Worm (Caenorhabditis elegans) whole organism, L4/young adult: ENCODE results near the gene Y69A2AR.32.

Experiments
- W03F9.2 ChIP-seq: fragments of 150-350 bp; optimal IDR thresholded peaks from 2 replicates; lab custom pipeline; 2014; ENCODE audit warnings: missing biosample characterization, missing genetic modification characterization
- dao-5 ChIP-seq: sonication (generic microtip); optimal IDR thresholded peaks from 2 replicates; lab custom pipeline; 2016; ENCODE audit warnings: missing genotype, missing genetic modification characterization, moderate library complexity, missing compliant biosample characterization
- him-1 ChIP-seq: sonication (generic microtip); optimal IDR thresholded peaks from 2 replicates; lab custom pipeline; 2016; ENCODE audit warnings: missing genotype, missing genetic modification reagents, missing genetic modification characterization, missing compliant biosample characterization

DNA sequence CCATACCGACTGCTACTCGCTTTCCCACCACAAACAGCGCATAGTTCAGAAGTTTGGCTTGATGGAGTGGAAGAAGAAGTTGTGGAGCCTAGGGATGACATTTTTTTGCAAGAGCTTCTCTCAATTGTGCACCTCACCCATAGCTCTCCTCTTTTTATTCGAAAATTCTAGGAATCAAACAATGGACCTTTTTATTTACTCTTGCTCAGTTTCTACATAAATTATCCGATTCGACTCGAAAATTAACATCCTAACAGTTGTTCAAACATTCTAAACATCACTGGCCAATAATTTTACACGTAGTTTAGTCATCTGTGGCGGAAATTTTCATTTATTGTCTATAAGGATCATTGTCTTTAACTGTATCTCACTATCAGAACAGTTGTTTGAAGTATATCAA lies 28.8 kb upstream of the Y69A2AR.32 start, which contains the start of gene nhr-242:
- TF ChIP-seq him-1 (tag; lab: Kevin White, UChicago) (no peak), W03F9.2 (tag; lab: Kevin White, UChicago) (no peak), dao-5 (tag; lab: Kevin White, UChicago) (no peak)
